Worm (Caenorhabditis elegans): ENCODE measurements around the gene F10G7.9.

DNA sequence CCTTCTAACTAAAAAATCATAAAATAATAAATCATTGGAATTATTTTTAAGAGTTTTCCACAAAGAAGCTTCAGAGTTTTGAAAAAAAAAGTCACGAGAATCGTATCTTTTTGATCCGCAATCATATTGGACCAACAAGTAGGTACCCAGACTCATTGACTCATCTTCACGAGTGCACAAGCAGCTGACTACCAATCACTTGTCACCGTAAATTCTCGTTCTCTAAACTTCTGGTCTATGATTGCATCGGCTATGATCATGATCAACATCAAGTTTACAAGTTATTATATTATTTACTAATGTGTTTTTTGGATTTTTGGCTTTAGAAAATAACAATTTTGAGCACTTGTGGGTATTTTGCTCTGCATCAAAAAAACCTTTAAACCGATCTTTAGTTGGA lies 30.0 kb downstream of the F10G7.9 start:
- TF ChIP-seq nhr-43 (tag; optimal IDR thresholded peaks at IDR 0.05; ENCODE audit: poor library complexity, severe bottlenecking) = no peak
- no peak for TF ChIP-seq nhr-67 (tag; optimal IDR thresholded peaks at IDR 0.05)
- no peak for TF ChIP-seq nhr-23 (tag; optimal IDR thresholded peaks at IDR 0.05)
- no peak for TF ChIP-seq mdl-1 (tag; optimal IDR thresholded peaks at IDR 0.05)
- TF ChIP-seq unc-39 (tag; optimal IDR thresholded peaks at IDR 0.05) = no peak
- no peak for TF ChIP-seq nhr-76 (tag; optimal IDR thresholded peaks at IDR 0.05)
- no peak for TF ChIP-seq ceh-82 (tag; optimal IDR thresholded peaks at IDR 0.05)
- TF ChIP-seq zag-1 (tag; optimal IDR thresholded peaks at IDR 0.05) = no peak
- no peak for TF ChIP-seq jun-1 (tag; optimal IDR thresholded peaks at IDR 0.05)
- TF ChIP-seq ama-1 (optimal IDR thresholded peaks at IDR 0.05) = no peak
- TF ChIP-seq elt-3 (tag; optimal IDR thresholded peaks at IDR 0.05) = no peak
- TF ChIP-seq nhr-237 (tag; optimal IDR thresholded peaks at IDR 0.05) = no peak

All from whole organism, L3 larva.